Worm (Caenorhabditis elegans) whole organism, midembryonic: ENCODE data around the gene R05A10.2.

Source experiments
- cog-1 ChIP-seq: sonication (generic microtip); optimal IDR thresholded peaks from 2 replicates; lab custom pipeline; 2016; ENCODE audit warnings: missing genetic modification characterization, missing compliant biosample characterization
- flt-1 ChIP-seq: fragments of 200-800 bp; sonication (Bioruptor generic); IDR thresholded peaks from 2 replicates; pipeline ENCODE4 v1.3.6; 2022; ENCODE audit warnings: missing genetic modification characterization, missing compliant biosample characterization
- klf-2 ChIP-seq: fragments of 200-800 bp; sonication (Bioruptor generic); conservative IDR thresholded peaks from 2 replicates; pipeline ENCODE4 v1.3.6; 2022; ENCODE audit warnings: missing genetic modification reagents, missing genetic modification characterization, missing compliant biosample characterization
- ref-1 ChIP-seq: fragments of 200-800 bp; sonication (Bioruptor generic); conservative IDR thresholded peaks from 2 replicates; pipeline ENCODE4 v1.3.6; 2022; ENCODE audit warnings: missing genetic modification reagents, missing genetic modification characterization, missing compliant biosample characterization
- ztf-29 ChIP-seq: fragments of 200-800 bp; sonication (Bioruptor generic); IDR thresholded peaks from 2 replicates; pipeline ENCODE4 v1.3.6; 2022; ENCODE audit warnings: missing genetic modification reagents, missing genetic modification characterization, missing compliant biosample characterization

DNA sequence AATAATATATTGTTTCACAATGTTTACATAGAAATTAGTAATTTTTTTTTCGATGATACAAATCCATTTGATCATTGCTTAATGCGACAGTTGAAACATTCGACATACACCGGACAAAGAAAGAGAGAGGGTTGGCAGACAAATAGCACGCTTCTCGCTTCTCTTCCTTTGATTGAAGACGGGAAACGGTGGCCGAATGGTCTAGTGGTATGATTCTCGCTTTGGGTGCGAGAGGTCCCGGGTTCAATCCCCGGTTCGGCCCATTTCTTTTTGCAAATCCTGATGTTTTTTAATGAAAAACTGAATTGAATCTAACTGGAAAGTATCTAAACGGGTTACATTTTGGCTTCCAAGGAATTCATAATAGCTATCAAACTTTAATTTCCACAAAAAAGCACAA is 47.8 kb downstream of the R05A10.2 start:
- TF ChIP-seq klf-2 (GFP tag; lab: Robert Waterston, UW) (0 out of 2 replicates have a peak, but pooled peaks have one; percentile 46), ztf-29 (GFP tag; lab: Robert Waterston, UW) (no peak), ref-1 (GFP tag; lab: Robert Waterston, UW) (0 out of 2 replicates have a peak, but pooled peaks have one; percentile 37), cog-1 (tag; lab: Kevin White, UChicago) (no peak), flt-1 (GFP tag; lab: Robert Waterston, UW) (no peak)
